Fruit fly (Drosophila melanogaster) Kc167 (cell line): Measurements from ENCODE around the gene Afti.

Source experiments
- h ChIP-seq: fragments of >200 bp; optimal IDR thresholded peaks from 3 replicates; lab custom pipeline; 2018; ENCODE audit warnings: missing external identifiers
- ttk ChIP-seq: sonication (Bioruptor generic); optimal IDR thresholded peaks from 2 replicates; lab custom pipeline; 2017; ENCODE audit warnings: missing external identifiers

DNA sequence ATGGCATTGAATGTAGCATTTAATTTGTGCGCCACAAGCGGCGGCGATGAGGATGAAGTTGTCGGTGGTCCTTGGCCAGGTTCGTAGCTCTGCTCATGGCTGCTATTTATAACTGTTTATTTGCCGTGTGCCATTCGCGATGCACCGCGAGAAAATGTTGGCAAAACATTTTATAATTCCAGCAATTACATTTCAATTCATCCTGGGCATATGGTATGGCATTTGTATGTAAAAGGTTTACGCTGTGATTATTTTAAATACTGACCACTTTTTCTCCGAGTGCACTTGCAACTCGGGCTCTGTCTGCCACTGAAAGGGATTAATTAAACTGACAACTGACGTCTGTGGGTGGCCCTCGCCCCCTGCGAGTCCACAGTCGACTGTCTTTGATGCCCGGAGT is 30.1 kb upstream of the Afti start:
- no peak for TF ChIP-seq h
- TF ChIP-seq ttk (lab: Kevin White, UChicago), result no peak
